Worm (Caenorhabditis elegans): ENCODE data around the gene ocam-1.

ocam-1 gene

ce11 chrV:14136152-14136551, 31.4 kb downstream of the ocam-1 start (continued):
- peak; percentile 7 for TF ChIP-seq pros-1 (tag; optimal IDR thresholded peaks at IDR 0.05)
- TF ChIP-seq C38D4.7 (GFP tag; optimal IDR thresholded peaks at IDR 0.05) = no peak
- no peak for TF ChIP-seq lin-11 (tag; optimal IDR thresholded peaks at IDR 0.05)
- TF ChIP-seq elt-4 (tag; optimal IDR thresholded peaks at IDR 0.05) = no peak
- no peak for TF ChIP-seq ahr-1 (tag; optimal IDR thresholded peaks at IDR 0.05)
- no peak for TF ChIP-seq ceh-48 (tag; optimal IDR thresholded peaks at IDR 0.05)
- peak; percentile 77 for TF ChIP-seq tbx-2 (tag; optimal IDR thresholded peaks at IDR 0.05)
- TF ChIP-seq pha-4 (tag; optimal IDR thresholded peaks at IDR 0.05) = no peak
- no peak for TF ChIP-seq sdc-2 (tag; optimal IDR thresholded peaks at IDR 0.05)
- peak; percentile 38 for TF ChIP-seq ceh-34 (tag; optimal IDR thresholded peaks at IDR 0.05)
- no peak for TF ChIP-seq dmd-4 (tag; optimal IDR thresholded peaks at IDR 0.05; ENCODE audit: borderline replicate concordance)
- peak; percentile 39 for TF ChIP-seq ets-4 (tag; optimal IDR thresholded peaks at IDR 0.05)
- TF ChIP-seq pat-9 (tag; optimal IDR thresholded peaks at IDR 0.05) = no peak
- TF ChIP-seq ceh-19 (GFP tag; optimal IDR thresholded peaks at IDR 0.05) = peak; percentile 67
- peak; percentile 34 for TF ChIP-seq ceh-2 (tag; optimal IDR thresholded peaks at IDR 0.05)
- no peak for TF ChIP-seq hlh-13 (GFP tag; optimal IDR thresholded peaks at IDR 0.05)
- peak; percentile 75 for TF ChIP-seq nfya-1 (tag; optimal IDR thresholded peaks at IDR 0.05)
- TF ChIP-seq K02D7.2 (tag; optimal IDR thresholded peaks at IDR 0.05) = no peak
- no peak for TF ChIP-seq C08G9.2 (tag; optimal IDR thresholded peaks at IDR 0.05)
- no peak for TF ChIP-seq fax-1 (tag; optimal IDR thresholded peaks at IDR 0.05)
- TF ChIP-seq Y22D7AL.16 (tag; optimal IDR thresholded peaks at IDR 0.05) = no peak
- no peak for TF ChIP-seq ceh-9 (tag; optimal IDR thresholded peaks at IDR 0.05)
- no peak for TF ChIP-seq ama-1 (optimal IDR thresholded peaks at IDR 0.05)
- TF ChIP-seq ceh-22 (tag; optimal IDR thresholded peaks at IDR 0.05) = no peak
- no peak for TF ChIP-seq fkh-6 (tag; optimal IDR thresholded peaks at IDR 0.05)
- no peak for TF ChIP-seq pqm-1 (tag; optimal IDR thresholded peaks at IDR 0.05)
- TF ChIP-seq mec-3 (tag; optimal IDR thresholded peaks at IDR 0.05; ENCODE audit: borderline replicate concordance) = no peak
- no peak for TF ChIP-seq madf-2 (tag; optimal IDR thresholded peaks at IDR 0.05)
- peak; percentile 82 for TF ChIP-seq ceh-31 (tag; optimal IDR thresholded peaks at IDR 0.05)
- no peak for TF ChIP-seq ceh-6 (GFP tag; optimal IDR thresholded peaks at IDR 0.05)
- no peak for TF ChIP-seq ceh-14 (tag; optimal IDR thresholded peaks at IDR 0.05)
- peak; percentile 1 for TF ChIP-seq unc-42 (tag; optimal IDR thresholded peaks at IDR 0.05)
- no peak for TF ChIP-seq tbx-7 (tag; optimal IDR thresholded peaks at IDR 0.05)
- peak; percentile 46 for TF ChIP-seq ref-2 (tag; optimal IDR thresholded peaks at IDR 0.05)
- TF ChIP-seq T23F11.4 (GFP tag; optimal IDR thresholded peaks at IDR 0.05) = no peak
- TF ChIP-seq npax-4 (tag; optimal IDR thresholded peaks at IDR 0.05) = no peak
- TF ChIP-seq sox-2 (GFP tag; IDR thresholded peaks at IDR 0.05) = peak; percentile 2; the same call in 1 of the 2 replicates
- no peak for TF ChIP-seq hlh-6 (tag; optimal IDR thresholded peaks at IDR 0.05)
- peak; percentile 56 for TF ChIP-seq ceh-18 (tag; optimal IDR thresholded peaks at IDR 0.05)

- TF ChIP-seq elt-2 (tag; optimal IDR thresholded peaks at IDR 0.05) = peak; percentile 75
- no peak for TF ChIP-seq lim-6 (tag; optimal IDR thresholded peaks at IDR 0.05)
Measured at ce11 chrV:14134757-14135441, 32.6 kb downstream of the ocam-1 start.
